Worm (Caenorhabditis elegans): ENCODE measurements around the gene spop-1.

ce11 chrIII:10106390-10106789 is 8.5 kb upstream of the spop-1 start, which contains the start of gene srt-55:
- no peak for TF ChIP-seq nhr-237 (tag; optimal IDR thresholded peaks at IDR 0.05)
- no peak for TF ChIP-seq nhr-19 (GFP tag; conservative IDR thresholded peaks at IDR 0.05)
- no peak for TF ChIP-seq hlh-17 (GFP tag; optimal IDR thresholded peaks at IDR 0.05; ENCODE audit: borderline replicate concordance)
- no peak for TF ChIP-seq lin-14 (GFP tag; optimal IDR thresholded peaks at IDR 0.05)
- TF ChIP-seq pax-3 (tag; optimal IDR thresholded peaks at IDR 0.05), result no peak
- TF ChIP-seq mab-9 (GFP tag; IDR thresholded peaks at IDR 0.05), result no peak
- TF ChIP-seq mdl-1 (tag; optimal IDR thresholded peaks at IDR 0.05), result no peak
